Worm (Caenorhabditis elegans): ENCODE measurements around the gene F35H10.3.

The F35H10.3 gene

DNA sequence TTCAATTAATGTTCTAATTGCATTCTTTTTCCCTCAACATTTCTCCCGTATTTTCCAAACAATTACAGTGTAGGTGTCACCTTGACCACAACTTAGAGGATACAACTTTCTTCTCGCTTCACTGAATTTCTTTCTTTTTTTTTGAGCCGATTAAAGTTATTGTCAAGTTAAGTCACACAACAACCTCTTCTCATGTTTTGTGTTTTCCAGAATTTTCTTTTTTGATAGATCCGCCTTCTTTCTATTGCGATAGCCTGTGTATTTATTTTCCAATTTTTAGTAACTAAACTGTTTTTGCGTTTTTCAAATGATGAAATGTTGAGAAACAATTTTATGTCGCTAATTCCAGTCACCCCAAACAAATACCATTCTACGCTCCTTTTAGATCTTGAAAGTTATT, at the start of gene F35H10.3:
TSS of gene F35H10.3 (plus strand) at position 301 of the 400 bp plus-strand sequence.
- TF ChIP-seq ceh-36 (tag; optimal IDR thresholded peaks at IDR 0.05) (no peak), F13C5.2 (tag; optimal IDR thresholded peaks at IDR 0.05) (no peak), flt-1 (GFP tag; IDR thresholded peaks at IDR 0.05) (no peak), hnd-1 (tag; optimal IDR thresholded peaks at IDR 0.05) (no peak), pes-1 (GFP tag; IDR thresholded peaks at IDR 0.05) (no peak)

DNA sequence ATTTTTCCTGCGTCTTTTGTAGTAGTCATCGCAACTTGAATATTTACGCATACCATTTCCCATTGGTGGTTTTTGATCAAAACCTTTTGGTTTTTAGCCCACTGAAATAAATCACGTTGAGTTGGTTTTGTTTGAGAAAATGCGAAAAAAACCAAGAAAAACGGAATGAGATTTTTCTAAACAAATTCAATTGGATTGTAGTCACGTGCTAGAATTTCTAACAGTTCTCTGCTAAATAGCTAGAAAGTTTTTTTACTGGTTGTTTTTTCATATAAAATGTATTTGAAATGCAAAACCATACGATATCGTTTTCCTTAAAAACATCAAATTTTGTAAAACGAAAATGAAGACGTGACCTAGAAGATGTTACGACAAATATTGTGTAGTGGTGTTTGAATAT, 49.2 kb upstream of the F35H10.3 start, which contains the start of gene K07H8.12:
TSS of gene K07H8.12 (minus strand) at position 101 of the 400 bp plus-strand sequence.
- TF ChIP-seq pes-1 (GFP tag; IDR thresholded peaks at IDR 0.05) (no peak), ama-1 (optimal IDR thresholded peaks at IDR 0.05) (no peak), B0310.2 (tag; optimal IDR thresholded peaks at IDR 0.05) (no peak), tbx-11 (GFP tag; IDR thresholded peaks at IDR 0.05) (no peak), sea-1 (GFP tag; conservative IDR thresholded peaks at IDR 0.05) (no peak), ceh-13 (GFP tag; optimal IDR thresholded peaks at IDR 0.05) (no peak), ceh-36 (tag; optimal IDR thresholded peaks at IDR 0.05) (no peak), scrt-1 (GFP tag; IDR thresholded peaks at IDR 0.05) (no peak), hmbx-1 (tag; optimal IDR thresholded peaks at IDR 0.05) (no peak), F13C5.2 (tag; optimal IDR thresholded peaks at IDR 0.05) (no peak)

DNA sequence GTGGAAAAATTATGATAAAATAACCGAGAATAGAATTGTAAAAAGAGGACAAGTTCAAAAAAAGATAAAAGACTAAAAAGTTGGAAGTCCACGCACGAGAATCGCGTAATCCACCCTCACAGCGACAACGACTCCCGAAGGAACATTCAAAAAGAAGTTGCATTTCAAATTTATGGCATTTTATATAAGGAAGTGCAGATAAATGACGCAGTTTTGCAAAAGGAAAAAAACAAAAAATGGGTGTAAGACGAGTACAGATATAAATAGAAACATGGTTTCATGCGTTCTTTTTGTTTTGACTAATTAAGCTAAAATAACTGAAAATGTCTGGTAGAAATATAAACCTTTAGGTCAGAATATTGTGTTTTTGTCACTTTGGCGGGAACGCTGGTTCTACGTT, 42.6 kb upstream of the F35H10.3 start:
- TF ChIP-seq ceh-13 (GFP tag; optimal IDR thresholded peaks at IDR 0.05) = no peak
- no peak for TF ChIP-seq ama-1 (optimal IDR thresholded peaks at IDR 0.05)
- no peak for TF ChIP-seq ets-7 (tag; optimal IDR thresholded peaks at IDR 0.05)
- TF ChIP-seq tbx-11 (GFP tag; IDR thresholded peaks at IDR 0.05) = no peak
- no peak for TF ChIP-seq scrt-1 (GFP tag; IDR thresholded peaks at IDR 0.05)
- TF ChIP-seq flt-1 (GFP tag; IDR thresholded peaks at IDR 0.05) = no peak
- TF ChIP-seq hnd-1 (tag; optimal IDR thresholded peaks at IDR 0.05) = no peak
- TF ChIP-seq aly-1 (tag; optimal IDR thresholded peaks at IDR 0.05) = no peak
- no peak for TF ChIP-seq hmbx-1 (tag; optimal IDR thresholded peaks at IDR 0.05)
- no peak for TF ChIP-seq tra-4 (tag; optimal IDR thresholded peaks at IDR 0.05)

DNA sequence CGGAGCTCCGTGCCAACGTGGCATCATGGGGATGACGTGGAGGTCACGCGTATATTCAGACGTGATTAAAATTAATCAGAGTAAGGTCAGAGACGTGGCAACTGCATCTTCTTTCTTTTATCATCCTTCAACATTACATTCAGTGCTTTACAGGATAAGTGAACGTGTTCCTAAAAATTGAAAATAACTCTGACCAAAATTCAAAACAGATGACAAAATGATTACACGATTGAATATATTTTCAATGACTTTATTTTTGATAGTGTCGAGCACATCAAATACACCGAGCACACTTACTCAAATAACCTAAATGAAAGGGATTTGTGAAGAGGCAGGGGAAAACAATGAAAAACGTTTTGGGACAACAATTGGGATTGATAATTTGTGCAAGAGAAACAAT, 39.4 kb upstream of the F35H10.3 start, which contains the start of gene K07H8.9:
TSS of gene K07H8.9 (minus strand) at position 125 of the 400 bp plus-strand sequence.
- TF ChIP-seq aly-1 (tag; optimal IDR thresholded peaks at IDR 0.05) = no peak
- TF ChIP-seq ets-7 (tag; optimal IDR thresholded peaks at IDR 0.05) = no peak
- TF ChIP-seq tbx-11 (GFP tag; IDR thresholded peaks at IDR 0.05) = no peak

DNA sequence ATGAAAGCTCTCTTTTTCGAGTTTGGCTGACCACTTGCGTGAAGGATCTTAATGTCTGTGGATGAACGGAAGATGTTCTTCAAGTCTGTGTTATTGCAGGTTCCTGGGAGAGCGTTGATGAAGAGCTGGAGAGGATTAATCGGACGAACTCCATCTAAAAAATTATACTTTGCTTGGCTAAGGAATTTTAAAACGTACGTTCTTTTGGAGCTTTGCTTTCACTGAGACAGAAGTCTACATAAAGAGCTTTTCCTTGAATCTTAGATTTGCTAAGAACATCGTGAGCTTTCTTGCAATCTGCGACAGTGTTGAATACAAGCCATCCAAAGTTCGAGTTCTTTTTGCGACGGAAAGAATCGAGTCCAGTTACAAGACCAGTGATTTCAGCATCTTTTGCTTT, 38.5 kb upstream of the F35H10.3 start:
- TF ChIP-seq ama-1 (optimal IDR thresholded peaks at IDR 0.05) (no peak), hnd-1 (tag; optimal IDR thresholded peaks at IDR 0.05) (no peak), flt-1 (GFP tag; IDR thresholded peaks at IDR 0.05) (no peak), sea-1 (GFP tag; conservative IDR thresholded peaks at IDR 0.05) (no peak), ets-7 (tag; optimal IDR thresholded peaks at IDR 0.05) (no peak), tra-4 (tag; optimal IDR thresholded peaks at IDR 0.05) (no peak), ceh-36 (tag; optimal IDR thresholded peaks at IDR 0.05) (no peak), pes-1 (GFP tag; IDR thresholded peaks at IDR 0.05) (no peak)

DNA sequence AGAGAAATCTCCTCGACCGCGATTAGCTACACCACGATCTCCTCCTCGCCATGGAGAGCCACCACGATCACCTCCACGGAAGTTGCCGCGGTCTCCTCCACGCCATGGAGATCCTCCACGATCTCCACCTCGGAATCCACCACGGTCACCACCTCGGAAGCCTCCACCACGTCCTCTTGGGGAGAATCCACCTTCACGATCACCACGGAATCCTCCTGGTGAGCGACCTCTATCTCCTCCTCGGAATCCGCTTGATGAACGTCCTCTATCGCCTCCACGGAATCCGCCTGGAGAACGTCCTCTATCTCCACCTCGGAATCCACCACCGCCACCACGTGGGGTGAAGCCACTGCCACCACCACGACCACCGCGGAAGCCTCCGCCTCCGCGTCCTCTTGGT, 36.7 kb upstream of the F35H10.3 start:
- no peak for TF ChIP-seq aly-1 (tag; optimal IDR thresholded peaks at IDR 0.05)
- 0 out of 2 replicates have a peak, but pooled peaks have one; percentile 10 for TF ChIP-seq sea-1 (GFP tag; conservative IDR thresholded peaks at IDR 0.05)

DNA sequence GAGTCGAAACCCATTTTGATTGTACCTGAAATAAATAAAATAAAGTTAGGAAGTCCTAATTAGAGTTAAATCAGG, 36.4 kb upstream of the F35H10.3 start, which contains the start of gene nucl-1:
TSS of gene nucl-1 (minus strand) at position 26 of the 75 bp plus-strand sequence.
- no peak for TF ChIP-seq ets-7 (tag; optimal IDR thresholded peaks at IDR 0.05)
- no peak for TF ChIP-seq ceh-13 (GFP tag; optimal IDR thresholded peaks at IDR 0.05)
- no peak for TF ChIP-seq flt-1 (GFP tag; IDR thresholded peaks at IDR 0.05)
- no peak for TF ChIP-seq sea-1 (GFP tag; conservative IDR thresholded peaks at IDR 0.05)
- TF ChIP-seq scrt-1 (GFP tag; IDR thresholded peaks at IDR 0.05) = no peak
- TF ChIP-seq B0310.2 (tag; optimal IDR thresholded peaks at IDR 0.05) = no peak
- TF ChIP-seq hmbx-1 (tag; optimal IDR thresholded peaks at IDR 0.05) = no peak
- no peak for TF ChIP-seq F13C5.2 (tag; optimal IDR thresholded peaks at IDR 0.05)
- TF ChIP-seq ceh-36 (tag; optimal IDR thresholded peaks at IDR 0.05) = no peak
- TF ChIP-seq hmg-4 (GFP tag; optimal IDR thresholded peaks at IDR 0.05) = no peak

DNA sequence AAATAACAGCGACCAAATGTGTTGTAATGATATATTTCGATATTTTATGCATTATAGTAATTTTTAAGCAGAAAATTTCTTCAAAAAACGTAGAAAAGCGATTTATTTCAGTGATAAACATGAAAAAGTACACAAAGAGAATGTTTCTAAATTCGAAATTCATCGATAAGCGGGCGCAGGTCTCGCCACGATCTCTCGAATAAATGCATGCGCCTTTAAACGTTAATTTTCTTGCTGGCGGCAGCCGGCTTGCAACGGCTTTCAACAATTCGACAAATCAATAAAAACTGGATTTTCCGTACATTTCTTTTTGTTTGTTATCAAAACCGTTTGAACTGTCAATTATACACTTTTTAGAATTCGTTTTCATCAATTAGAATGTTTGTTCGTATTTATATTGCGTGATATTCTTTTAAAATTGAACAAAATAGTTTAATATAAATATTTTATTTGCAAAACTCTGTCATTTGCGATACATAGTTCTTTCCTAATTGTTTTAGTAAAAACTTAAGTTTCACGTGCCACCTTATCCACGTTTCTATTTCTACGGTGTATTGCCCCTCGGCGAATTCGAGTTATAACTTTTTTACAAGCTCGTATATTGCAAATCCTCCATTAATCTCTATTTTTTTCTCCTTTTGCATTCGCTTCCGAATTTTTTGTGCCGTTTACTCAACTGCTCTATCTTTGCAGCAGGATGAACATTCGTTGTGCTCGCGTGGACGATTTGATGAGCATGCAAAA, 36.0 kb upstream of the F35H10.3 start, which contains the start of gene daf-31:
TSS of gene daf-31 (plus strand) at position 694 of the 744 bp plus-strand sequence.
- TF ChIP-seq F13C5.2 (tag; optimal IDR thresholded peaks at IDR 0.05) = no peak
- 0 out of 2 replicates have a peak, but pooled peaks have one; percentile 5 for TF ChIP-seq sea-1 (GFP tag; conservative IDR thresholded peaks at IDR 0.05)
- no peak for TF ChIP-seq flt-1 (GFP tag; IDR thresholded peaks at IDR 0.05)
- TF ChIP-seq tbx-37 (GFP tag; conservative IDR thresholded peaks at IDR 0.05) = no peak

DNA sequence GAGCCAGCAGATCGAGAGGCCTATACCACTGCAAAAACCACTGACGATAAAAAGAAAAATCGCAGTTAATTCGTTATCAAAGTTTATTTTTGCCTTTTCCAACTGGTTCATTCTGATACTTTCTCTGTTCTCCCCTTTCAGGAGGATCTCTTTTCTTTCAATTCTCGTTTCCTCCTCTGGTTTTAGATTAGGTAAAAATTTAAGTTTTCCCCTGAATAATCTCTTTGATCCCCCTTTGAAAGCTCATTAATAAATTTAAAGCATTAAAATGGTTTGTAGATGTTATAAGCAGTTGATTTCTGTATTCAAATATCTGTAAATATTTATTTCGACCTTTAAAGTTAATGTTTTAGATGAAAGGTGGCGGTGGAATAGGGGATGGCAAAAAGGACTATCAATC, 34.5 kb upstream of the F35H10.3 start, which contains the start of gene K07H8.2:
TSS of gene K07H8.2 (plus strand) at position 301 of the 400 bp plus-strand sequence.
- TF ChIP-seq F13C5.2 (tag; optimal IDR thresholded peaks at IDR 0.05) (no peak), ama-1 (optimal IDR thresholded peaks at IDR 0.05) (no peak), hnd-1 (tag; optimal IDR thresholded peaks at IDR 0.05) (no peak), ets-7 (tag; optimal IDR thresholded peaks at IDR 0.05) (no peak), sea-1 (GFP tag; conservative IDR thresholded peaks at IDR 0.05) (no peak), pes-1 (GFP tag; IDR thresholded peaks at IDR 0.05) (no peak), tbx-11 (GFP tag; IDR thresholded peaks at IDR 0.05) (no peak), aly-1 (tag; optimal IDR thresholded peaks at IDR 0.05) (no peak), flt-1 (GFP tag; IDR thresholded peaks at IDR 0.05) (no peak)
